Worm (Caenorhabditis elegans): Measurements from ENCODE around the gene srw-32.
A peak's percentile ranks its signal among the peaks of the same experiment; 100 is the strongest.

Gene srw-32

ce11 chrV:17496071-17496470 lies 12.5 kb upstream of the srw-32 start, which contains the start of gene srh-118:
srh-118 (minus strand) TSS chrV:17496171.
- TF ChIP-seq nhr-232 (tag; optimal IDR thresholded peaks at IDR 0.05), result no peak
- TF ChIP-seq unc-3 (GFP tag; conservative IDR thresholded peaks at IDR 0.05), result no peak
- no peak for TF ChIP-seq unc-3 (tag; optimal IDR thresholded peaks at IDR 0.05)
- no peak for TF ChIP-seq pat-9 (tag; optimal IDR thresholded peaks at IDR 0.05)
- TF ChIP-seq pros-1 (tag; optimal IDR thresholded peaks at IDR 0.05), result no peak
- no peak for TF ChIP-seq elt-2 (tag; optimal IDR thresholded peaks at IDR 0.05)
- TF ChIP-seq ceh-18 (tag; optimal IDR thresholded peaks at IDR 0.05), result no peak
- TF ChIP-seq hlh-13 (GFP tag; optimal IDR thresholded peaks at IDR 0.05), result no peak
- TF ChIP-seq unc-42 (tag; optimal IDR thresholded peaks at IDR 0.05), result no peak
- no peak for TF ChIP-seq pax-1 (tag; optimal IDR thresholded peaks at IDR 0.05)
- TF ChIP-seq hlh-8 (tag; optimal IDR thresholded peaks at IDR 0.05), result no peak
- no peak for TF ChIP-seq ztf-16 (tag; optimal IDR thresholded peaks at IDR 0.05)

ce11 chrV:17500055-17500454 lies 8.5 kb upstream of the srw-32 start:
- no peak for TF ChIP-seq pha-2 (tag; optimal IDR thresholded peaks at IDR 0.05)
- TF ChIP-seq fkh-10 (GFP tag; optimal IDR thresholded peaks at IDR 0.05), result no peak
- no peak for TF ChIP-seq ceh-48 (tag; optimal IDR thresholded peaks at IDR 0.05)
- no peak for TF ChIP-seq mec-3 (tag; optimal IDR thresholded peaks at IDR 0.05; ENCODE audit: borderline replicate concordance)
- no peak for TF ChIP-seq hlh-15 (tag; optimal IDR thresholded peaks at IDR 0.05)
- no peak for TF ChIP-seq unc-55 (GFP tag; optimal IDR thresholded peaks at IDR 0.05)
- no peak for TF ChIP-seq sox-2 (GFP tag; IDR thresholded peaks at IDR 0.05)
- TF ChIP-seq hlh-6 (tag; optimal IDR thresholded peaks at IDR 0.05), result no peak
- TF ChIP-seq ceh-45 (GFP tag; IDR thresholded peaks at IDR 0.05), result no peak
- TF ChIP-seq fkh-6 (tag; optimal IDR thresholded peaks at IDR 0.05), result no peak
- TF ChIP-seq eyg-1 (tag; optimal IDR thresholded peaks at IDR 0.05), result no peak
- TF ChIP-seq gmeb-2 (tag; optimal IDR thresholded peaks at IDR 0.05), result no peak
- no peak for TF ChIP-seq elt-2 (tag; optimal IDR thresholded peaks at IDR 0.05)
- no peak for TF ChIP-seq tbx-2 (tag; optimal IDR thresholded peaks at IDR 0.05)
- TF ChIP-seq ceh-34 (tag; optimal IDR thresholded peaks at IDR 0.05), result no peak
- no peak for TF ChIP-seq unc-42 (tag; optimal IDR thresholded peaks at IDR 0.05)
- no peak for TF ChIP-seq F13H6.1 (tag; optimal IDR thresholded peaks at IDR 0.05)
- TF ChIP-seq zip-5 (tag; optimal IDR thresholded peaks at IDR 0.05), result no peak
- no peak for TF ChIP-seq syd-9 (tag; optimal IDR thresholded peaks at IDR 0.05)

DNA sequence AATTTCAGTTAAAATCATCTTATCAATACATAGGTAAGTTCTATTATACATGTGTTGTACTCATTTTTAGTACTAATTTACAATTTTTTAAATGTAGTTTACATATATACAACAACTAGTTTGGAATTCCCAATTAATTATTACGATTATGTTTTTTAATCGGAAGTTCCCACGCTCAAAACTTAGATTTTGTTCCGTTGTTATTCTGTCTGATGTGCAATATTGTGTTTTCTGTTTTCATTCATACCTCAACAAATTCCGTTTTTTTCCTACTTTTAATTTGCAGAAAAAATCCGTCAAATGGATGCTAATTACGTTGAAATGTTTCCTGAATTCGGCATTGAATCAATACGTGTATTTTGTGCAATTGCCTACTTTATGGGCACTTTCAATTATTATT lies 2.3 kb upstream of the srw-32 start, which contains the start of gene srw-31:
Gene srw-31 (plus strand): TSS at position 301 of the 400 bp plus-strand sequence.
- TF ChIP-seq tbx-2 (tag; optimal IDR thresholded peaks at IDR 0.05) (no peak), F13H6.1 (tag; optimal IDR thresholded peaks at IDR 0.05) (no peak), madf-2 (tag; optimal IDR thresholded peaks at IDR 0.05) (no peak), fkh-10 (GFP tag; optimal IDR thresholded peaks at IDR 0.05) (no peak), ceh-14 (tag; optimal IDR thresholded peaks at IDR 0.05) (no peak), che-1 (tag; optimal IDR thresholded peaks at IDR 0.05) (no peak)

ce11 chrV:17512763-17513162 lies 4.2 kb downstream of the srw-32 start:
- TF ChIP-seq pag-3 (tag; optimal IDR thresholded peaks at IDR 0.05; ENCODE audit: borderline replicate concordance) (peak; percentile 78), hlh-30 (tag; optimal IDR thresholded peaks at IDR 0.05; ENCODE audit: insufficient read depth) (no peak), unc-86 (tag; optimal IDR thresholded peaks at IDR 0.05) (no peak), ceh-18 (tag; optimal IDR thresholded peaks at IDR 0.05) (no peak)

DNA sequence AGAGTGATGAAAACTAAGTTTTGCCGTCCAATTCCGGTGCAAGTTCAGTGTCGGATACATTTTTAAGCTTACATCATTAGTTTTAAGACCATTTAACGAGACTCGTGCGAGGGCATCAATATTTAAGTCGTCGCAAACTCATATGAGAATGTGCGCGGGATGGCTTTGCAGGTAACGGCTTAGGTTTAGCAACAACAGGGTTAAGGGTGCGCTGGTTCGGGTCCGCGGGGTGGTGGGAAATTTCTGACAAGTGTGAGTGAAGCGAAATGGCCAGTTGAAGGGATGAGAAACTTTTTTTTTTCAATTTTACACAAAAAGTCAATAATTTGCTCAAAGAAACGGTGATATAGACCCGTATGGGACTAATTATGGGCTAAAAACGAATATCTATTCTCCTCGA lies 5.2 kb downstream of the srw-32 start:
- no peak for TF ChIP-seq ceh-6 (GFP tag; optimal IDR thresholded peaks at IDR 0.05)
- TF ChIP-seq hlh-30 (tag; optimal IDR thresholded peaks at IDR 0.05; ENCODE audit: insufficient read depth), result no peak
- TF ChIP-seq unc-42 (tag; optimal IDR thresholded peaks at IDR 0.05), result no peak
- TF ChIP-seq T23F11.4 (GFP tag; optimal IDR thresholded peaks at IDR 0.05), result no peak
- TF ChIP-seq ahr-1 (tag; optimal IDR thresholded peaks at IDR 0.05), result no peak
- no peak for TF ChIP-seq zip-5 (tag; optimal IDR thresholded peaks at IDR 0.05)
- no peak for TF ChIP-seq ceh-22 (tag; optimal IDR thresholded peaks at IDR 0.05)
- TF ChIP-seq pat-9 (tag; optimal IDR thresholded peaks at IDR 0.05), result no peak
- TF ChIP-seq ceh-45 (GFP tag; IDR thresholded peaks at IDR 0.05), result no peak
- TF ChIP-seq F13H6.1 (tag; optimal IDR thresholded peaks at IDR 0.05), result no peak
- TF ChIP-seq ceh-9 (tag; optimal IDR thresholded peaks at IDR 0.05), result no peak
- no peak for TF ChIP-seq C38D4.7 (GFP tag; optimal IDR thresholded peaks at IDR 0.05)
- no peak for TF ChIP-seq tbx-7 (tag; optimal IDR thresholded peaks at IDR 0.05)
- TF ChIP-seq npax-4 (tag; optimal IDR thresholded peaks at IDR 0.05), result no peak
- TF ChIP-seq fax-1 (tag; optimal IDR thresholded peaks at IDR 0.05), result no peak
- no peak for TF ChIP-seq unc-86 (tag; optimal IDR thresholded peaks at IDR 0.05)

Measured in whole organism, late embryonic.